Fruit fly (Drosophila melanogaster) S2 (cell line): ENCODE results near the gene Unc50.

Experiments used
- CG8478 ChIP-seq: fragments of >200 bp; optimal IDR thresholded peaks from 2 replicates; lab custom pipeline; 2018
- CTCF ChIP-seq, 2 experiments: fragments of >200 bp; optimal IDR thresholded peaks; 2 replicates each; lab custom pipeline; 2018

DNA sequence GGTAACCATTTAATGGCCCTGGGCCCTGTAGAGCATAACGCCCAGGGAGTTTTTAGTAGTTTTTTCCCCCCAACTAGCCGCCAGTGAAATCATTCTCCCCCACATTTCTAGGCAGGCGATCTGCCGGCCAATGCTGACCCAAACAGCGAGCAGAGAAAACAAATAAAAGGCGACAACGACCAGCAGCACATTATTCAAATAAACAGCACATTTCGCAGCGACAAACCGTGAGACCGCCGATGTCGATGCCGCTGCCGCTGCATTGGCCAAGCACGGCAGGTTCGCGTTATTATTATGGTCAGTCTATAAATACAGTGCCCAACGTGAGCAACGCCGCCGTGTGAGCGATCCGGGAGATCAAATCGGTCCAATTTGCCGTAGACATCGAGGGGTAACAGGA lies 42.5 kb upstream of the Unc50 start, which contains the start of gene CG11760:
- no peak for TF ChIP-seq CG8478 (lab: Kevin White, UChicago)
- no peak for TF ChIP-seq CTCF (optimal IDR thresholded peaks at IDR 0.05; lab: Kevin White, UChicago)
